Worm (Caenorhabditis elegans) whole organism, L2 larva: ENCODE measurements around the gene F31B9.2.

Source experiments
- alr-1 ChIP-seq: fragments of 150-350 bp; optimal IDR thresholded peaks from 2 replicates; lab custom pipeline; 2014; ENCODE audit warnings: missing biosample characterization, missing genetic modification characterization
- fos-1 ChIP-seq: fragments of 150-350 bp; optimal IDR thresholded peaks from 2 replicates; lab custom pipeline; 2014; ENCODE audit warnings: missing biosample characterization, missing genetic modification characterization
- nhr-237 ChIP-seq: fragments of 150-350 bp; optimal IDR thresholded peaks from 2 replicates; lab custom pipeline; 2014; ENCODE audit warnings: missing biosample characterization, missing genetic modification characterization
- nhr-25 ChIP-seq: fragments of 150-350 bp; sonication (generic microtip); optimal IDR thresholded peaks from 3 replicates; lab custom pipeline; 2014; ENCODE audit warnings: missing biosample characterization, missing genetic modification characterization
- peb-1 ChIP-seq: fragments of 150-350 bp; optimal IDR thresholded peaks from 2 replicates; lab custom pipeline; 2014; ENCODE audit warnings: missing biosample characterization, missing genetic modification characterization
- unc-39 ChIP-seq: fragments of 150-350 bp; optimal IDR thresholded peaks from 2 replicates; lab custom pipeline; 2014; ENCODE audit warnings: missing biosample characterization, missing genetic modification characterization

DNA sequence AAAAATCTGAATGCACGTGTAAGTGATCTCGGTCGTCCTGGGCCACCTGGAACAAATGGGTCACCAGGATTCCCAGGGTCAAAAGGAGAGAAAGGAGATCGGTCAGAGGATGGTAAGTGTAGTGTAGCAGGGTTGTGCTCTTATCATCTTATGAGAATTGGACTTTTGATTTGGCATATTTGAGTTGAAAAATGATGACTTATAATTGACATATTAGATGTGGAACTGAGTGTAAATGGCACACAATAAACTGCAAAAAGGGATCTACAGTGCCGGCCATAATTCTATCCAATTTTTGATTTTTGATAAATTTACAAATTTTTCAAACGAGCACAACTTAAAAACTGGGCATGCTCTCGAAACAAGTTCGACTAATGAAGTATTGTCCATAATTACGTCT lies 27.0 kb downstream of the F31B9.2 start:
- TF ChIP-seq nhr-25: no peak
- no peak for TF ChIP-seq nhr-237 (tag; lab: Kevin White, UChicago)
- TF ChIP-seq unc-39 (tag; lab: Kevin White, UChicago): no peak
- no peak for TF ChIP-seq fos-1
- TF ChIP-seq peb-1 (tag; lab: Kevin White, UChicago): no peak
- TF ChIP-seq alr-1 (tag; lab: Kevin White, UChicago): no peak
